Worm (Caenorhabditis elegans) whole organism, L4/young adult: Measurements from ENCODE around the gene T07H3.8.

Experiments used
- dao-5 ChIP-seq: sonication (generic microtip); optimal IDR thresholded peaks from 2 replicates; lab custom pipeline; 2016; ENCODE audit warnings: missing genotype, missing genetic modification characterization, moderate library complexity, missing compliant biosample characterization
- him-1 ChIP-seq: sonication (generic microtip); optimal IDR thresholded peaks from 2 replicates; lab custom pipeline; 2016; ENCODE audit warnings: missing genotype, missing genetic modification reagents, missing genetic modification characterization, missing compliant biosample characterization

DNA sequence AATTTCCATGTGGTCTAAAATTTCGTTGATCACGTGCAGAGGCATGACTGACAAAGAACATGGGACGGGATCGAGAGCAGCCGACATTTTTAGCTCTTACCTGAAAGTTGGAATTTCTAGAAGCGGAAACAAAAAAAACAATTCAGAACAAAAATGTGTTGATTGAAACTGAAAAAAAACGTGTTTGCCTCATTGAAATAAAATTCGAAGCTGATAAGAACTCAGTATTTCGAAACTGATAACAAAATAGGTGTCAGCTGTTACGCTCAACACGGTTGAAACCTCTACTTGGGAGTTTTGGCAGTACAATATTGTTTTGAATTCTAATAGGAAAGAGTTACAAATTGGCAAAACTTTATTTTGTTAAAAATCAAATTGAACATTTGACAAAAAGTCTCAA lies 22.5 kb downstream of the T07H3.8 start:
- TF ChIP-seq dao-5 (tag; lab: Kevin White, UChicago), result no peak
- no peak for TF ChIP-seq him-1 (tag; lab: Kevin White, UChicago)
